Worm (Caenorhabditis elegans): ENCODE measurements around the gene sna-3.

sna-3 gene

ce11 chrIII:6206161-6206853, at the start of gene sna-3, which contains the start of gene rps-3:
Gene sna-3, minus strand, starts transcription at chrIII:6206211.
Gene rps-3, plus strand, starts transcription at chrIII:6206803.
- TF ChIP-seq unc-62 (GFP tag; optimal IDR thresholded peaks at IDR 0.05) = no peak

ce11 chrIII:6254737-6255136, 48.7 kb upstream of the sna-3 start, which contains the start of gene srg-8:
Gene srg-8, minus strand, starts transcription at chrIII:6254837.
- TF ChIP-seq unc-62 (GFP tag; optimal IDR thresholded peaks at IDR 0.05) = no peak

ce11 chrIII:6251511-6251910, 45.5 kb upstream of the sna-3 start, which contains the start of gene amdh-1:
Gene amdh-1, plus strand, starts transcription at chrIII:6251811.
- no peak for TF ChIP-seq unc-62 (GFP tag; optimal IDR thresholded peaks at IDR 0.05)

- TF ChIP-seq unc-62 (GFP tag; optimal IDR thresholded peaks at IDR 0.05) = no peak
These were observed 42.2 kb upstream of the sna-3 start, which contains the start of the genes gen-1 and stt-3 for ce11 chrIII:6248064-6248687. Gene gen-1, minus strand, starts transcription at chrIII:6248158. Gene stt-3, plus strand, starts transcription at chrIII:6248637.

- TF ChIP-seq unc-62 (GFP tag; optimal IDR thresholded peaks at IDR 0.05) = no peak
These were observed 39.7 kb upstream of the sna-3 start, which contains the start of gene bcas-2 for ce11 chrIII:6245728-6246127. Gene bcas-2, minus strand, starts transcription at chrIII:6245828.

- no peak for TF ChIP-seq unc-62 (GFP tag; optimal IDR thresholded peaks at IDR 0.05)
These were observed 34.5 kb upstream of the sna-3 start, which contains the start of gene T12A2.3 for ce11 chrIII:6240528-6240927. Gene T12A2.3, plus strand, starts transcription at chrIII:6240828.

ce11 chrIII:6236649-6237048, 30.6 kb upstream of the sna-3 start, which contains the start of gene T12A2.21:
Gene T12A2.21, minus strand, starts transcription at chrIII:6236749.
- no peak for TF ChIP-seq unc-62 (GFP tag; optimal IDR thresholded peaks at IDR 0.05)

- TF ChIP-seq unc-62 (GFP tag; optimal IDR thresholded peaks at IDR 0.05) = no peak
These were observed 25.9 kb upstream of the sna-3 start for ce11 chrIII:6231880-6232279.

ce11 chrIII:6230870-6231269, 24.9 kb upstream of the sna-3 start, which contains the start of gene esyt-2:
Gene esyt-2, minus strand, starts transcription at chrIII:6230970.
- no peak for TF ChIP-seq unc-62 (GFP tag; optimal IDR thresholded peaks at IDR 0.05)

- no peak for TF ChIP-seq unc-62 (GFP tag; optimal IDR thresholded peaks at IDR 0.05)
These were observed 15.4 kb upstream of the sna-3 start for ce11 chrIII:6221403-6221802.

- TF ChIP-seq unc-62 (GFP tag; optimal IDR thresholded peaks at IDR 0.05) = no peak
These were observed 10.9 kb upstream of the sna-3 start, which contains the start of gene hot-4 for ce11 chrIII:6216833-6217466. Gene hot-4, plus strand, starts transcription at chrIII:6217416.

- no peak for TF ChIP-seq unc-62 (GFP tag; optimal IDR thresholded peaks at IDR 0.05)
These were observed 9.9 kb upstream of the sna-3 start for ce11 chrIII:6215943-6216342.

- no peak for TF ChIP-seq unc-62 (GFP tag; optimal IDR thresholded peaks at IDR 0.05)
These were observed 9.5 kb upstream of the sna-3 start, which contains the start of gene C23G10.11 for ce11 chrIII:6215476-6215875. Gene C23G10.11, minus strand, starts transcription at chrIII:6215576.

ce11 chrIII:6213915-6214314, 7.9 kb upstream of the sna-3 start, which contains the start of gene C23G10.10:
Gene C23G10.10, minus strand, starts transcription at chrIII:6214015.
- TF ChIP-seq unc-62 (GFP tag; optimal IDR thresholded peaks at IDR 0.05) = no peak

ce11 chrIII:6210215-6210822, 4.3 kb upstream of the sna-3 start:
- no peak for TF ChIP-seq unc-62 (GFP tag; optimal IDR thresholded peaks at IDR 0.05)

ce11 chrIII:6208984-6209383, 3.0 kb upstream of the sna-3 start, which contains the start of gene C23G10.1:
Gene C23G10.1, plus strand, starts transcription at chrIII:6209284.
- no peak for TF ChIP-seq unc-62 (GFP tag; optimal IDR thresholded peaks at IDR 0.05)

Measured in whole organism, dauer.